Fruit fly (Drosophila melanogaster): ENCODE measurements around the gene CG1951.

- TF ChIP-seq kay (GFP tag; ENCODE audit: borderline replicate concordance) (no peak), cnc (optimal IDR thresholded peaks at IDR 0.05) (no peak), CG12768 (GFP tag; optimal IDR thresholded peaks at IDR 0.05) (no peak), CG33017 (tag; optimal IDR thresholded peaks at IDR 0.05) (peak; percentile 13), CG7101 (tag; optimal IDR thresholded peaks at IDR 0.05) (no peak), toe (GFP tag; optimal IDR thresholded peaks at IDR 0.05) (no peak)
Observed at dm6 chr3R:29055710-29056109, 28.7 kb downstream of the CG1951 start, which contains the start of gene Sirt7.
